Fruit fly (Drosophila melanogaster) whole organism, embryonic: ENCODE results near the gene p23.

ENCODE experiments used
- CG12744 ChIP-seq: fragments of 200-800 bp; sonication (Bioruptor generic); optimal IDR thresholded peaks from 2 replicates; lab custom pipeline; 2016; ENCODE audit warnings: missing biosample characterization, missing genetic modification characterization
- CG16815 ChIP-seq: fragments of 200-800 bp; sonication (Bioruptor generic); optimal IDR thresholded peaks from 3 replicates; lab custom pipeline; 2017; ENCODE audit warnings: missing biosample characterization, mild to moderate bottlenecking, missing genetic modification characterization
- CG1832 ChIP-seq: fragments of 200-800 bp; sonication (Bioruptor generic); optimal IDR thresholded peaks from 2 replicates; lab custom pipeline; 2017; ENCODE audit warnings: missing biosample characterization, mild to moderate bottlenecking, missing genetic modification characterization, inconsistent platforms
- CG31224 ChIP-seq: fragments of 200-800 bp; sonication (Bioruptor generic); IDR thresholded peaks from 2 replicates; pipeline ENCODE4 v1.3.6; 2022; ENCODE audit warnings: missing biosample characterization, missing genetic modification characterization
- CG33213 ChIP-seq: fragments of 200-800 bp; sonication (Bioruptor generic); optimal IDR thresholded peaks from 3 replicates; lab custom pipeline; 2016; ENCODE audit warnings: missing biosample characterization, missing genetic modification characterization
- CG3847 ChIP-seq: fragments of 200-800 bp; sonication (Bioruptor generic); IDR thresholded peaks from 2 replicates; pipeline ENCODE4 v1.3.6; 2022; ENCODE audit warnings: missing biosample characterization, missing genetic modification characterization
- CG4328 ChIP-seq: fragments of 200-800 bp; sonication (Bioruptor generic); optimal IDR thresholded peaks from 3 replicates; lab custom pipeline; 2017; ENCODE audit warnings: missing biosample characterization, missing genetic modification reagents, missing genetic modification characterization
- CG4617 ChIP-seq: fragments of 200-800 bp; sonication (Bioruptor generic); optimal IDR thresholded peaks from 3 replicates; lab custom pipeline; 2016; ENCODE audit warnings: missing biosample characterization, missing genetic modification characterization, borderline replicate concordance
- CG6854 ChIP-seq: fragments of 200-800 bp; sonication (Bioruptor generic); optimal IDR thresholded peaks from 3 replicates; lab custom pipeline; 2017; ENCODE audit warnings: missing biosample characterization, mild to moderate bottlenecking, missing genetic modification characterization
- CG7372 ChIP-seq: fragments of 200-800 bp; sonication (Bioruptor generic); IDR thresholded peaks from 2 replicates; pipeline ENCODE4 v1.3.6; 2022; ENCODE audit warnings: missing biosample characterization, missing genetic modification characterization
- CG7786 ChIP-seq: fragments of 200-800 bp; sonication (Bioruptor generic); optimal IDR thresholded peaks from 2 replicates; lab custom pipeline; 2016; ENCODE audit warnings: missing biosample characterization, missing genetic modification characterization
- CG8281 ChIP-seq: fragments of 200-800 bp; sonication (Bioruptor generic); optimal IDR thresholded peaks from 2 replicates; lab custom pipeline; 2018; ENCODE audit warnings: missing biosample characterization, mild to moderate bottlenecking, missing genetic modification characterization, moderate library complexity
- CG9609 ChIP-seq: fragments of 200-800 bp; sonication (Bioruptor generic); optimal IDR thresholded peaks from 3 replicates; lab custom pipeline; 2016; ENCODE audit warnings: missing biosample characterization, missing genetic modification characterization
- CG9797 ChIP-seq: fragments of 200-800 bp; sonication (Bioruptor generic); optimal IDR thresholded peaks from 3 replicates; lab custom pipeline; 2018; ENCODE audit warnings: missing biosample characterization, mild to moderate bottlenecking, missing genetic modification characterization
- CTCF ChIP-seq: fragments of 200-800 bp; sonication (Bioruptor generic); optimal IDR thresholded peaks from 2 replicates; lab custom pipeline; 2017; ENCODE audit warnings: missing biosample characterization, mild to moderate bottlenecking, missing genetic modification characterization, moderate library complexity
- Dip3 ChIP-seq: fragments of 200-800 bp; sonication (Bioruptor generic); optimal IDR thresholded peaks from 3 replicates; lab custom pipeline; 2016; ENCODE audit warnings: missing biosample characterization, missing genetic modification characterization
- GATAe ChIP-seq: fragments of 200-800 bp; sonication (Bioruptor generic); conservative IDR thresholded peaks from 2 replicates; pipeline ENCODE4 v1.3.6; 2022; ENCODE audit warnings: missing biosample characterization, missing genetic modification characterization
- H2.0 ChIP-seq: fragments of 200-800 bp; sonication (Bioruptor generic); IDR thresholded peaks from 2 replicates; pipeline ENCODE4 v1.3.6; 2022; ENCODE audit warnings: missing biosample characterization, missing genetic modification characterization
- Lim3 ChIP-seq: fragments of 200-800 bp; sonication (Bioruptor generic); IDR thresholded peaks from 2 replicates; pipeline ENCODE4 v1.3.6; 2022; ENCODE audit warnings: missing biosample characterization, missing genetic modification characterization
- Pdp1 ChIP-seq, 2 experiments: fragments of 200-800 bp; sonication (Bioruptor generic); optimal IDR thresholded peaks; 3 replicates each; lab custom pipeline; 2016; ENCODE audit warnings: missing biosample characterization in 2 of 2, missing genetic modification characterization in 2 of 2, mild to moderate bottlenecking in 1 of 2, moderate library complexity in 1 of 2
- bigmax ChIP-seq: fragments of 200-800 bp; sonication (Bioruptor generic); optimal IDR thresholded peaks from 2 replicates; lab custom pipeline; 2018; ENCODE audit warnings: missing biosample characterization, mild to moderate bottlenecking, missing genetic modification characterization
- dysf ChIP-seq: fragments of 200-800 bp; sonication (Bioruptor generic); IDR thresholded peaks from 3 replicates; pipeline ENCODE4 v1.3.6; 2022; ENCODE audit warnings: missing biosample characterization, missing genetic modification characterization
- eyg ChIP-seq: fragments of 200-800 bp; sonication (Bioruptor generic); optimal IDR thresholded peaks from 3 replicates; lab custom pipeline; 2016; ENCODE audit warnings: missing biosample characterization, missing genetic modification characterization
- fd102C ChIP-seq: fragments of 200-800 bp; sonication (Bioruptor generic); optimal IDR thresholded peaks from 2 replicates; lab custom pipeline; 2018; ENCODE audit warnings: missing biosample characterization, mild to moderate bottlenecking, missing genetic modification characterization, moderate library complexity
- gcm ChIP-seq: fragments of 200-800 bp; sonication (Bioruptor generic); optimal IDR thresholded peaks from 2 replicates; lab custom pipeline; 2019; ENCODE audit warnings: missing biosample characterization, mild to moderate bottlenecking, missing genetic modification characterization, moderate library complexity
- grn ChIP-seq: fragments of 200-800 bp; sonication (Bioruptor generic); optimal IDR thresholded peaks from 3 replicates; lab custom pipeline; 2017; ENCODE audit warnings: missing biosample characterization, missing genetic modification characterization
- hb ChIP-seq: fragments of 200-800 bp; sonication (Bioruptor generic); IDR thresholded peaks from 3 replicates; pipeline ENCODE4 v1.3.6; 2022; ENCODE audit warnings: missing biosample characterization, missing genetic modification characterization; ENCODE audit not compliant: partially characterized antibody
- kah ChIP-seq: fragments of 200-800 bp; sonication (Bioruptor generic); optimal IDR thresholded peaks from 2 replicates; lab custom pipeline; 2018; ENCODE audit warnings: missing biosample characterization, mild to moderate bottlenecking, missing genetic modification characterization
- lab ChIP-seq: fragments of 200-800 bp; sonication (Bioruptor generic); optimal IDR thresholded peaks from 3 replicates; lab custom pipeline; 2017; ENCODE audit warnings: missing biosample characterization, missing genetic modification characterization, mild to moderate bottlenecking, moderate library complexity, missing genetic modification reagents
- mirr ChIP-seq: fragments of 200-800 bp; sonication (Bioruptor generic); optimal IDR thresholded peaks from 3 replicates; lab custom pipeline; 2018; ENCODE audit warnings: missing biosample characterization, mild to moderate bottlenecking, missing genetic modification characterization
- org-1 ChIP-seq: fragments of 200-800 bp; sonication (Bioruptor generic); optimal IDR thresholded peaks from 2 replicates; lab custom pipeline; 2017; ENCODE audit warnings: missing biosample characterization, missing genetic modification characterization
- phol ChIP-seq: fragments of 200-800 bp; sonication (Bioruptor generic); optimal IDR thresholded peaks from 3 replicates; lab custom pipeline; 2018; ENCODE audit warnings: missing biosample characterization, mild to moderate bottlenecking, missing genetic modification characterization, moderate library complexity
- pnt ChIP-seq: fragments of 200-800 bp; sonication (Bioruptor generic); optimal IDR thresholded peaks from 3 replicates; lab custom pipeline; 2016; ENCODE audit warnings: missing biosample characterization, missing genetic modification characterization
- pum ChIP-seq: fragments of 200-800 bp; sonication (Bioruptor generic); optimal IDR thresholded peaks from 2 replicates; lab custom pipeline; 2016; ENCODE audit warnings: missing biosample characterization, missing genetic modification characterization
- scrt ChIP-seq: fragments of 200-800 bp; sonication (Bioruptor generic); optimal IDR thresholded peaks from 2 replicates; lab custom pipeline; 2018; ENCODE audit warnings: missing biosample characterization, mild to moderate bottlenecking, missing genetic modification characterization, moderate library complexity
- sug ChIP-seq: fragments of 200-800 bp; optimal IDR thresholded peaks from 2 replicates; lab custom pipeline; 2019; ENCODE audit warnings: missing biosample characterization, mild to moderate bottlenecking, missing genetic modification characterization, moderate library complexity
- tio ChIP-seq: fragments of 200-800 bp; sonication (Bioruptor generic); optimal IDR thresholded peaks from 2 replicates; lab custom pipeline; 2017; ENCODE audit warnings: missing biosample characterization, missing genetic modification characterization, inconsistent platforms
- usp ChIP-seq: fragments of >200 bp; optimal IDR thresholded peaks from 2 replicates; lab custom pipeline; 2017; ENCODE audit warnings: missing biosample characterization, missing genetic modification characterization
- wek ChIP-seq: fragments of 200-800 bp; sonication (Bioruptor generic); optimal IDR thresholded peaks from 3 replicates; lab custom pipeline; 2018; ENCODE audit warnings: missing biosample characterization, mild to moderate bottlenecking, missing genetic modification characterization, moderate library complexity

The p23 gene

DNA sequence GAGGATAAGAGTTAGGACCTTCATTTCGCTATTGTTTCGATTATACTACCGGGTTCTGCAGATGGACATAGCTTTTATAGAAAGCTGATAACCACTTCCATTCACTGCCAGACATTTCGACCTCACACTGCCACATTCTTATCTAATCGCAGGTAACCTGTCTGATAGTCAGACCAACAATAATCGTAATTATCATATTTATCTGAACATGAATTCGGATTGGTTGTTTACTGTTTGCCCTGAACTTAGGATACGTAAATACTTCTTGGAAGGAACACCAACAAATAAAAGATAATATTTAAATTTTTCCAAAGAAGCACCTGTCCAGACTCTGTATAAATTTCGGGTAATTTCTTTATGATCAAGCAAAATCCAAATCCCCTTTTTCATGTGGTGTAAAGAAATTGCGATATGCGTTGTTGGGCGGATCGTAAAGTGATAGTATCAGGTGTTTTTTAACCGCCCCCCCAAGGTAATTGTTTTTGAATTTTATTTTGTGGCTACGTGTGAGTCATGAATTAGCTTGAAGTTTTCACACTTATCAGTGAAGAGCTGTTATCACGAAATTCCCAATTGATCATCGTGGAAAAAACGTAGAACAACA, 31.5 kb upstream of the p23 start, which contains the start of gene Fst (continued):
- TF ChIP-seq CG8281 (tag; lab: Kevin White, UChicago) (no peak), Lim3 (no peak), pum (GFP tag; lab: Kevin White, UChicago) (no peak), CG9797 (no peak), H2.0 (no peak), grn (GFP tag; lab: Kevin White, UChicago) (peak; percentile 88), CG3847 (no peak), CG1832 (GFP tag; lab: Kevin White, UChicago) (no peak), CG9609 (GFP tag; lab: Kevin White, UChicago) (no peak), CG33213 (GFP tag; lab: Kevin White, UChicago) (no peak), CG31224 (GFP tag; lab: Robert Waterston, UW) (no peak), fd102C (GFP tag; lab: Kevin White, UChicago) (no peak), sug (tag; lab: Kevin White, UChicago) (peak; percentile 68), GATAe (peak; percentile 62), phol (tag; lab: Kevin White, UChicago) (no peak), lab (peak; percentile 30), bigmax (GFP tag; lab: Kevin White, UChicago) (no peak)
- TF ChIP-seq, all 482 proteins: peak for 18

DNA sequence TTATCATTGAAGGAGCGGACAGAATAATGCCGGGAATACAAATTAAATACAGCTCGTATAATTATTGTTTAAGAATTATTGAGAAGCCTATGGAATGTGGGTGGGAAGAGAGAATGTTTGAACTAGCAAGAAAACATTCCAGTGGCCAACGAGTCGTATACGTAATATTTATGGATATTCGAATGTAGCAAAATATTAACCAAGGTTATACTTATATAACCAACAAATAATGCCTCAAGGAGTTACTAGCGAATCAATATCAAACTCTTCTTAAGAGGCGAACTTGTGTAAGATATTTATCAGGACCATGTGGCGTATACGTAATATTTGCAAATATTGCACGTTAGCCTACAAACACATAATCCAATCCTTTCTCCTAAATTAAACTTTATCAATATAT, 12.3 kb upstream of the p23 start:
- peak in 1 of 2 experiments; percentile 54 for TF ChIP-seq Pdp1 (GFP tag; optimal IDR thresholded peaks at IDR 0.05; lab: Kevin White, UChicago)
- peak; percentile 61 for TF ChIP-seq CG7372 (GFP tag; lab: Robert Waterston, UW)
- no peak for TF ChIP-seq hb (GFP tag; lab: Robert Waterston, UW)

DNA sequence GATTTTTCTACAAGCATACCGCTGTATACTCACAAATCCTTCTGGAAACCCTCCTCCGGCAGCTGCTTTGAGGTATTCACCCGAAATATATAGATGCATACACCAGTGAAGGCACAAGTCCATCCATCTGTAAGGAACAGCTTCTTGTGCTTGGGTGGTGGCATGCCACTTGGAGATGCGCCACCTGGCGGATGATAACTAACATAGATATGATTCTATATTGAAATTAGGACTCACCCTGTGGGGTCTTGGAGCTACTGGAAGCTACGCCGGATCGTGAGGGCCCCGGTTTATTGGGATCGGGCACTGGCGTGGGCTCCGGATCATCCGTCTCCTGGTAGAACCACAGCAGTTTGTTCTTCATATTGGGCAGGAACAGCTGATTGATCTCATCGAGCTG, 4.5 kb upstream of the p23 start:
- TF ChIP-seq CTCF (GFP tag; lab: Kevin White, UChicago) (peak; percentile 68), dysf (GFP tag; lab: Robert Waterston, UW) (0 out of 3 replicates have a peak, but pooled peaks have one; percentile 24), eyg (GFP tag; lab: Kevin White, UChicago) (no peak)

DNA sequence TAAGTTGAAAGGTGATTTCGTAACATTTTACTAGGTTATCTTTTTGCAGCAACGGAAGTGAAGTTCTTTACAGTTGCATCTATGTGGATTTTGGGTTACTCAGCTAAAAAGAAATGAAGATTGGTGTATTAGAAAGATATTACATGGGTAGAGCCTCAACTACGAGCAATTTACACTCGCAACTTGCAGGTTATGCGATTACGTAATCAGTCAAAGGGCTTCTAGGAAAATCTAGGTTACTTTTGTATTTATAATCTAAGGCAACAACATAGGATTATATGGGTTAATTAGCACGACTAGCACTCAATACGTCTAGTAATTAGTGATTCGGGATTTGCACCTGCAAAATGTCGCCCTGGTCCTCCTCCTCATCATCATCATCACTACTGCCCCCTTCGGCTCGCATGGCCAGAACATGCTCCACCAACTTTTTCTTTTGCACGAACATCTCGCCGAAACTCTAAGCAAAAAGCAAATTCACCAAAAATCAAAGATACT, 3.5 kb upstream of the p23 start, which contains the start of gene Dhc1:
TSS of gene Dhc1 (minus strand) at position 448 of the 498 bp plus-strand sequence.
- no peak for TF ChIP-seq CG4617 (GFP tag; lab: Kevin White, UChicago)
- TF ChIP-seq Pdp1 (GFP tag; optimal IDR thresholded peaks at IDR 0.05; lab: Kevin White, UChicago), result peak in 1 of 2 experiments; percentile 94

DNA sequence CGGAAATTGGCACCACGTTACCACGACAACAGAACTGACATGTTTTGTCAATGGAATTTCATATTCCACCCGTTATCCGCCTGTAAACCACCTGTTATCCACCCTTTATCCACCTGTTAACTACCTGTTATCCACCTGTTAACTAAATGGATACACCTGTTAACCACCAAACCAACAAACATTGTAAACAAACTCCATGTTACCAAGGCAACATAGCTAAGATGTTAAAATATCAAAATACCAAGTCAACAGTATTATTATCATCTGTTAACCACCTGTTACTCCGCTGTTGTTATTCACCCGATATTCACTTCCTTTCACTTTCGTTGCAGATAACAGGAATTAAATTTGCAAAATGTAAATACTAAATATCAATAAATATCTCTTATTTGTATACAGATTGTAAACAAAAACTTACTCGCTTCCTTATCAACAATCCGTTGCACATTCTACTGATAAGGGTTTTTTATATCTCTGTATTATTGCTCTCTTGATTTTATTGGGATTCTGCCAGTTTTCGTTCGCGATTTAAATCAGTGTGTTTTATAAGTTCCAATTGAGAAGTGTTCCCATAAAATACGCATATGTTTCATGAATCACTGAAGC, 2.7 kb upstream of the p23 start, which contains the start of gene Nepl12:
TSS of gene Nepl12 (plus strand) at position 556 of the 606 bp plus-strand sequence.
- TF ChIP-seq pnt (GFP tag; lab: Kevin White, UChicago) (peak; percentile 49), CG16815 (GFP tag; lab: Kevin White, UChicago) (peak; percentile 23), CG7786 (GFP tag; lab: Kevin White, UChicago) (peak; percentile 39), tio (GFP tag; lab: Kevin White, UChicago) (no peak), org-1 (GFP tag; lab: Kevin White, UChicago) (peak; percentile 36), Dip3 (GFP tag; lab: Kevin White, UChicago) (peak; percentile 19), CG4328 (GFP tag; lab: Kevin White, UChicago) (peak; percentile 20), CG6854 (peak; percentile 5), grn (GFP tag; lab: Kevin White, UChicago) (no peak), gcm (GFP tag; lab: Kevin White, UChicago) (no peak), scrt (peak; percentile 77), CG12744 (no peak), kah (GFP tag; lab: Kevin White, UChicago) (peak; percentile 48), mirr (GFP tag; lab: Kevin White, UChicago) (peak; percentile 48), wek (GFP tag; lab: Kevin White, UChicago) (peak; percentile 28), usp (no peak)
